Worm (Caenorhabditis elegans): Measurements from ENCODE around the gene F53H4.2.

F53H4.2 gene

ce11 chrX:15887989-15888388 is 31.0 kb downstream of the F53H4.2 start:
- TF ChIP-seq F13H6.1 (tag; optimal IDR thresholded peaks at IDR 0.05): no peak
- TF ChIP-seq fkh-10 (GFP tag; optimal IDR thresholded peaks at IDR 0.05): no peak
- TF ChIP-seq fkh-6 (tag; optimal IDR thresholded peaks at IDR 0.05): no peak
- TF ChIP-seq lim-6 (tag; optimal IDR thresholded peaks at IDR 0.05): no peak
- no peak for TF ChIP-seq eyg-1 (tag; optimal IDR thresholded peaks at IDR 0.05)
- TF ChIP-seq ahr-1 (tag; optimal IDR thresholded peaks at IDR 0.05): no peak
- TF ChIP-seq pat-9 (tag; optimal IDR thresholded peaks at IDR 0.05): no peak
- TF ChIP-seq C08G9.2 (tag; optimal IDR thresholded peaks at IDR 0.05): no peak
- TF ChIP-seq nhr-11 (tag; optimal IDR thresholded peaks at IDR 0.05): no peak
- TF ChIP-seq hlh-30 (tag; optimal IDR thresholded peaks at IDR 0.05; ENCODE audit: insufficient read depth): no peak
- TF ChIP-seq sox-2 (GFP tag; IDR thresholded peaks at IDR 0.05): no peak
- no peak for TF ChIP-seq unc-42 (tag; optimal IDR thresholded peaks at IDR 0.05)
- TF ChIP-seq ets-4 (tag; optimal IDR thresholded peaks at IDR 0.05): no peak
- no peak for TF ChIP-seq syd-9 (tag; optimal IDR thresholded peaks at IDR 0.05)
- no peak for TF ChIP-seq unc-86 (tag; optimal IDR thresholded peaks at IDR 0.05)

DNA sequence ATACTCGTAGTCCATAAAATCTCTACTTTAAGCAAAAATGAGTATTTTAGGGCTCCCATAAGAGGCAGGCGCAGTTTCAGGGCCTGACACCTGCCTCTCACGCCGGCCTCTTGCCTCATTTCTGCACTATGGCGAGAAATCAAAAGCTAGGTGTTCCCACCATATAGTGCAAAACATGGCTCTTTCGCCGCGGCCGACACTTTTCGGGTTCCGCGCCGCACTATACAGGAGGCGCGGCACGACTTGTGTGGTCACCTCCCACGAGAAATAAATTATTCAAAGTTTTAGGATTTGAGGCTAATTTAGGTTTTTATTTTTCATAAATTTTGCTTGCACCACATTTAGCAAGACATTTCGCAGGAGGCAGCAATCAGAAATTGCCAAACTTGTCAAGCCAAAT is 35.6 kb downstream of the F53H4.2 start:
- TF ChIP-seq pha-2 (tag; optimal IDR thresholded peaks at IDR 0.05): no peak

ce11 chrX:15901214-15901613 is 44.3 kb downstream of the F53H4.2 start:
- TF ChIP-seq tbx-2 (tag; optimal IDR thresholded peaks at IDR 0.05) (no peak), ceh-34 (tag; optimal IDR thresholded peaks at IDR 0.05) (no peak), ets-4 (tag; optimal IDR thresholded peaks at IDR 0.05) (no peak), ceh-30 (tag; optimal IDR thresholded peaks at IDR 0.05) (no peak), rnt-1 (tag; optimal IDR thresholded peaks at IDR 0.05) (no peak), mec-3 (tag; optimal IDR thresholded peaks at IDR 0.05; ENCODE audit: borderline replicate concordance) (no peak), hlh-8 (tag; optimal IDR thresholded peaks at IDR 0.05) (no peak), ceh-45 (GFP tag; IDR thresholded peaks at IDR 0.05) (no peak), dmd-4 (tag; optimal IDR thresholded peaks at IDR 0.05; ENCODE audit: borderline replicate concordance) (no peak), ceh-18 (tag; optimal IDR thresholded peaks at IDR 0.05) (no peak), eyg-1 (tag; optimal IDR thresholded peaks at IDR 0.05) (no peak), elt-4 (tag; optimal IDR thresholded peaks at IDR 0.05) (no peak), hlh-30 (tag; optimal IDR thresholded peaks at IDR 0.05; ENCODE audit: insufficient read depth) (no peak), ceh-19 (GFP tag; optimal IDR thresholded peaks at IDR 0.05) (no peak), sox-2 (GFP tag; IDR thresholded peaks at IDR 0.05) (no peak), K02D7.2 (tag; optimal IDR thresholded peaks at IDR 0.05) (no peak), fkh-6 (tag; optimal IDR thresholded peaks at IDR 0.05) (no peak)

- TF ChIP-seq C38D4.7 (GFP tag; optimal IDR thresholded peaks at IDR 0.05) (no peak), ceh-6 (GFP tag; optimal IDR thresholded peaks at IDR 0.05) (no peak), ceh-30 (tag; optimal IDR thresholded peaks at IDR 0.05) (no peak), madf-2 (tag; optimal IDR thresholded peaks at IDR 0.05) (no peak), elt-4 (tag; optimal IDR thresholded peaks at IDR 0.05) (no peak), ref-2 (tag; optimal IDR thresholded peaks at IDR 0.05) (no peak), pha-4 (tag; optimal IDR thresholded peaks at IDR 0.05) (no peak), ceh-45 (GFP tag; IDR thresholded peaks at IDR 0.05) (no peak), tbx-7 (tag; optimal IDR thresholded peaks at IDR 0.05) (no peak), ceh-48 (tag; optimal IDR thresholded peaks at IDR 0.05) (no peak)
Measured at ce11 chrX:15902835-15903234, 45.9 kb downstream of the F53H4.2 start.
